Fruit fly (Drosophila melanogaster): ENCODE results near the gene mew.

The mew gene

dm6 chrX:13251310-13251709, 7.0 kb downstream of the mew start (continued):
- no peak for TF ChIP-seq pita (GFP tag; optimal IDR thresholded peaks at IDR 0.05)
- TF ChIP-seq Doc3 (GFP tag; IDR thresholded peaks at IDR 0.05; ENCODE audit: partially characterized antibody) = no peak
- TF ChIP-seq CG9797 (GFP tag; optimal IDR thresholded peaks at IDR 0.05) = no peak
- peak; percentile 85 to 86 for TF ChIP-seq dpn (GFP tag; optimal IDR thresholded peaks at IDR 0.05)
- peak; percentile 82 for TF ChIP-seq CG3726 (GFP tag; IDR thresholded peaks at IDR 0.05)
- peak; percentile 56 for TF ChIP-seq Doc2 (GFP tag; IDR thresholded peaks at IDR 0.05)
- peak; percentile 57 for TF ChIP-seq CG6254 (GFP tag; optimal IDR thresholded peaks at IDR 0.05)
- no peak for TF ChIP-seq stwl (tag; optimal IDR thresholded peaks at IDR 0.05)
- 0 out of 2 replicates have a peak, but pooled peaks have one; percentile 10 for TF ChIP-seq crol (GFP tag; IDR thresholded peaks at IDR 0.05)
- peak; percentile 50 for TF ChIP-seq NC2β (GFP tag; optimal IDR thresholded peaks at IDR 0.05)
- TF ChIP-seq CrebB (tag; optimal IDR thresholded peaks at IDR 0.05) = peak; percentile 62
- peak; percentile 47 for TF ChIP-seq ems (GFP tag; optimal IDR thresholded peaks at IDR 0.05)
- peak; percentile 64 for TF ChIP-seq CG11723 (GFP tag; optimal IDR thresholded peaks at IDR 0.05)
- TF ChIP-seq CG7372 (GFP tag; IDR thresholded peaks at IDR 0.05) = peak; percentile 55; the same call in 1 of the 2 replicates
- peak; percentile 72 for TF ChIP-seq CG12155 (GFP tag; optimal IDR thresholded peaks at IDR 0.05)
- 0 out of 2 replicates have a peak, but pooled peaks have one; percentile 51 for TF ChIP-seq toy (GFP tag; IDR thresholded peaks at IDR 0.05)
- peak; percentile 84 for TF ChIP-seq Rfx (GFP tag; IDR thresholded peaks at IDR 0.05)
- TF ChIP-seq Deaf1 (tag; optimal IDR thresholded peaks at IDR 0.05) = peak; percentile 25
- TF ChIP-seq CG8388 (GFP tag; optimal IDR thresholded peaks at IDR 0.05) = peak; percentile 68
- TF ChIP-seq CG32767 (GFP tag; IDR thresholded peaks at IDR 0.05) = 0 out of 2 replicates have a peak, but pooled peaks have one; percentile 21
- TF ChIP-seq dan (GFP tag; IDR thresholded peaks at IDR 0.05) = no peak
- TF ChIP-seq CG13894 (tag; optimal IDR thresholded peaks at IDR 0.05) = no peak
- peak; percentile 59 for TF ChIP-seq Hr3 (GFP tag; optimal IDR thresholded peaks at IDR 0.05)
- peak; percentile 47; the same call in 1 of the 2 replicates for TF ChIP-seq Gsc (GFP tag; IDR thresholded peaks at IDR 0.05)
- TF ChIP-seq CG9876 (GFP tag; optimal IDR thresholded peaks at IDR 0.05) = peak; percentile 65
- TF ChIP-seq CG14441 (GFP tag; IDR thresholded peaks at IDR 0.05) = peak; percentile 83
- no peak for TF ChIP-seq zen2 (GFP tag; IDR thresholded peaks at IDR 0.05; ENCODE audit: partially characterized antibody)
- TF ChIP-seq sim (GFP tag; IDR thresholded peaks at IDR 0.05) = 0 out of 2 replicates have a peak, but pooled peaks have one; percentile 18
- peak; percentile 63; the same call in 1 of the 2 replicates for TF ChIP-seq CG1024 (GFP tag; IDR thresholded peaks at IDR 0.05)
- TF ChIP-seq zf30C (GFP tag; optimal IDR thresholded peaks at IDR 0.05) = no peak
- TF ChIP-seq gce (GFP tag; IDR thresholded peaks at IDR 0.05) = peak; percentile 76; the same call in 2 of the 3 replicates
- peak; percentile 31 for TF ChIP-seq sd (tag; optimal IDR thresholded peaks at IDR 0.05)
- TF ChIP-seq CG16863 (GFP tag; optimal IDR thresholded peaks at IDR 0.05) = peak; percentile 74
- TF ChIP-seq CG10274 (GFP tag; optimal IDR thresholded peaks at IDR 0.05) = peak; percentile 49
- peak; percentile 97 for TF ChIP-seq CG12769 (tag; optimal IDR thresholded peaks at IDR 0.05)
- TF ChIP-seq Tbp (GFP tag; optimal IDR thresholded peaks at IDR 0.05) = no peak
- TF ChIP-seq az2 (GFP tag; optimal IDR thresholded peaks at IDR 0.05) = peak; percentile 75
- peak; percentile 67 for TF ChIP-seq en (GFP tag; optimal IDR thresholded peaks at IDR 0.05)
- peak; percentile 25 for TF ChIP-seq CG3065 (GFP tag; optimal IDR thresholded peaks at IDR 0.05)
- peak; percentile 45 for TF ChIP-seq CG2202 (tag; optimal IDR thresholded peaks at IDR 0.05)
- TF ChIP-seq CG5953 (GFP tag; IDR thresholded peaks at IDR 0.05) = peak; percentile 70; the same call in 1 of the 2 replicates
- TF ChIP-seq gcm2 (GFP tag; optimal IDR thresholded peaks at IDR 0.05) = peak; percentile 74
- TF ChIP-seq pfk (GFP tag; optimal IDR thresholded peaks at IDR 0.05) = no peak
- peak; percentile 29 for TF ChIP-seq CG17186 (GFP tag; optimal IDR thresholded peaks at IDR 0.05)
- TF ChIP-seq bbx (GFP tag; IDR thresholded peaks at IDR 0.05; ENCODE audit: partially characterized antibody) = no peak
- TF ChIP-seq CG6654 (GFP tag; optimal IDR thresholded peaks at IDR 0.05) = peak; percentile 34
- peak; percentile 70 for TF ChIP-seq CG18262 (tag; optimal IDR thresholded peaks at IDR 0.05)
- TF ChIP-seq Atf-2 (GFP tag; optimal IDR thresholded peaks at IDR 0.05) = peak; percentile 72
- TF ChIP-seq CG43689 (GFP tag; IDR thresholded peaks at IDR 0.05) = peak; percentile 67
- peak; percentile 49 for TF ChIP-seq wek (GFP tag; optimal IDR thresholded peaks at IDR 0.05)
- peak; percentile 39; the same call in 1 of the 2 replicates for TF ChIP-seq CG4404 (GFP tag; IDR thresholded peaks at IDR 0.05)
